Fruit fly (Drosophila melanogaster): Measurements from ENCODE around the gene Ant2.

Gene Ant2

DNA sequence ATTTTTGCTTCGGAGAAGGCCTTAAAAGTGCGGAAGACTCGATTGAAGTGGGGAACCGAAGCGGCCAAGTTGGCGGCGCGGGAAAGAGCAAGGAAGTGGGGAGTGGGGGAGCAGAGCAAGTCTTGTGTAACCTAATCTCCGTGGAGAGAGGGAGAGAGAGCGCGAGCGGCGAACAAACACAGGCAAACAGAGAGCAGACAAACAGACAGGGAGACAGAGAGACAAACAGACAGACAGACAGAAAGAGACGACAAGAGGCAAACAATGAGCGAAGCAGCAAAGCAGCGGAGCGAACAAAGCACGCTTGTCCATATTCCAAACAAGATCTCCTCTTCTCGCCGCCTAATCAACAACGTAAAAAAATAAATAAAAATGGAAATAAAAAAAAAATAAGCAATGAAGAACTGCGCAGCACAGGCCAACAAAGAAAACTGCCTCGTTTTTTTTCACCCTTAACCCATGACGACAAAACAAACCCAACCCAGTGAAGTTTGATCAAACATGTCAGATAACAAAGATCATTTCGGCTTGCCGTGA is 47.8 kb downstream of the Ant2 start:
- peak; percentile 82 for TF ChIP-seq fkh (GFP tag; optimal IDR thresholded peaks at IDR 0.05)
- no peak for TF ChIP-seq CG4318 (GFP tag; optimal IDR thresholded peaks at IDR 0.05)
- peak; percentile 44; the same call in 2 of the 3 replicates for TF ChIP-seq CG6163 (GFP tag; IDR thresholded peaks at IDR 0.05)
- no peak for TF ChIP-seq Hr39 (GFP tag; optimal IDR thresholded peaks at IDR 0.05)
- TF ChIP-seq CG1621 (tag; optimal IDR thresholded peaks at IDR 0.05) = no peak
- peak; percentile 32; the same call in 1 of the 2 replicates for TF ChIP-seq CG15336 (GFP tag; IDR thresholded peaks at IDR 0.05)
- TF ChIP-seq Sox15 (GFP tag; optimal IDR thresholded peaks at IDR 0.05) = no peak
- TF ChIP-seq fd59A (GFP tag; optimal IDR thresholded peaks at IDR 0.05) = no peak
- TF ChIP-seq OdsH (GFP tag; optimal IDR thresholded peaks at IDR 0.05) = no peak
- no peak for TF ChIP-seq CG6792 (GFP tag; optimal IDR thresholded peaks at IDR 0.05)
- TF ChIP-seq vri (GFP tag; optimal IDR thresholded peaks at IDR 0.05) = peak; percentile 92
- TF ChIP-seq CG6276 (GFP tag; optimal IDR thresholded peaks at IDR 0.05) = peak; percentile 40
- no peak for TF ChIP-seq Ets96B (tag; optimal IDR thresholded peaks at IDR 0.05)
- no peak for TF ChIP-seq CG31627 (GFP tag; optimal IDR thresholded peaks at IDR 0.05)
- no peak for TF ChIP-seq Hr38 (GFP tag; optimal IDR thresholded peaks at IDR 0.05)
- TF ChIP-seq topi (GFP tag; optimal IDR thresholded peaks at IDR 0.05) = no peak
- TF ChIP-seq CG7368 (GFP tag; optimal IDR thresholded peaks at IDR 0.05) = no peak
- no peak for TF ChIP-seq CG11902 (GFP tag; optimal IDR thresholded peaks at IDR 0.05)
- TF ChIP-seq fd85E (GFP tag; optimal IDR thresholded peaks at IDR 0.05) = no peak
- peak; percentile 62; the same call in 1 of the 3 replicates for TF ChIP-seq eg (GFP tag; IDR thresholded peaks at IDR 0.05)
- TF ChIP-seq dac (GFP tag; optimal IDR thresholded peaks at IDR 0.05) = no peak
- no peak for TF ChIP-seq acj6 (GFP tag; optimal IDR thresholded peaks at IDR 0.05)
- TF ChIP-seq Smox (GFP tag; optimal IDR thresholded peaks at IDR 0.05) = no peak
- no peak for TF ChIP-seq CG34406 (GFP tag; optimal IDR thresholded peaks at IDR 0.05)
- TF ChIP-seq CG9139 (GFP tag; optimal IDR thresholded peaks at IDR 0.05) = peak; percentile 44
- no peak for TF ChIP-seq salr (GFP tag; optimal IDR thresholded peaks at IDR 0.05)
- TF ChIP-seq Hr4 (GFP tag; optimal IDR thresholded peaks at IDR 0.05) = no peak
- TF ChIP-seq ss (GFP tag; optimal IDR thresholded peaks at IDR 0.05) = peak; percentile 52 to 68
- TF ChIP-seq CG3919 (GFP tag; optimal IDR thresholded peaks at IDR 0.05) = no peak
- peak; percentile 67 for TF ChIP-seq svp (GFP tag)
- TF ChIP-seq esn (GFP tag; optimal IDR thresholded peaks at IDR 0.05) = no peak
- no peak for TF ChIP-seq cyc (GFP tag; optimal IDR thresholded peaks at IDR 0.05)
- TF ChIP-seq Met (GFP tag; optimal IDR thresholded peaks at IDR 0.05) = no peak
- TF ChIP-seq Eip75B (GFP tag; optimal IDR thresholded peaks at IDR 0.05) = no peak
- peak; percentile 20 for TF ChIP-seq net (GFP tag; optimal IDR thresholded peaks at IDR 0.05)
- TF ChIP-seq Ets21C (GFP tag; optimal IDR thresholded peaks at IDR 0.05) = no peak
- TF ChIP-seq pdm3 (GFP tag; optimal IDR thresholded peaks at IDR 0.05) = no peak
- TF ChIP-seq CG11294 (GFP tag; IDR thresholded peaks at IDR 0.05) = no peak
- no peak for TF ChIP-seq spab (GFP tag; optimal IDR thresholded peaks at IDR 0.05)
- peak; percentile 10 for TF ChIP-seq CG16779 (tag; optimal IDR thresholded peaks at IDR 0.05)
- TF ChIP-seq Sox14 (GFP tag; optimal IDR thresholded peaks at IDR 0.05) = peak; percentile 71
- no peak for TF ChIP-seq CG8632 (GFP tag; optimal IDR thresholded peaks at IDR 0.05)
- TF ChIP-seq CG10669 (GFP tag; optimal IDR thresholded peaks at IDR 0.05) = no peak
- TF ChIP-seq CG3032 (tag; optimal IDR thresholded peaks at IDR 0.05) = no peak
- TF ChIP-seq CG6808 (GFP tag; optimal IDR thresholded peaks at IDR 0.05) = peak; percentile 32
- TF ChIP-seq Eip78C (GFP tag) = peak; percentile 87
- TF ChIP-seq Sox102F (GFP tag; optimal IDR thresholded peaks at IDR 0.05) = no peak
- no peak for TF ChIP-seq lz (GFP tag; optimal IDR thresholded peaks at IDR 0.05)
- no peak for TF ChIP-seq CG10631 (GFP tag; optimal IDR thresholded peaks at IDR 0.05)
- no peak for TF ChIP-seq achi (GFP tag; optimal IDR thresholded peaks at IDR 0.05)
- TF ChIP-seq Blimp-1 (GFP tag; optimal IDR thresholded peaks at IDR 0.05) = no peak
- TF ChIP-seq dsx (GFP tag; optimal IDR thresholded peaks at IDR 0.05; ENCODE audit: poor library complexity, severe bottlenecking) = peak; percentile 52

All from whole organism, prepupa.